Fruit fly (Drosophila melanogaster) whole organism, adult: Measurements from ENCODE around the gene SA1.
A peak's percentile ranks its signal among the peaks of the same experiment; 100 is the strongest.

Experiments
- CG11617 ChIP-seq: fragments of 200-800 bp; sonication (Bioruptor generic); optimal IDR thresholded peaks from 2 replicates; lab custom pipeline; 2017; ENCODE audit warnings: mild to moderate bottlenecking, missing biosample characterization, missing genetic modification reagents, missing genetic modification characterization
- CG12768 ChIP-seq: fragments of 200-800 bp; sonication (Bioruptor generic); optimal IDR thresholded peaks from 2 replicates; lab custom pipeline; 2017; ENCODE audit warnings: missing biosample characterization, missing genetic modification characterization, mild to moderate bottlenecking, moderate library complexity, missing genetic modification reagents
- CG14711 ChIP-seq: fragments of 200-800 bp; sonication (Bioruptor generic); optimal IDR thresholded peaks from 2 replicates; lab custom pipeline; 2018; ENCODE audit warnings: missing biosample characterization, mild to moderate bottlenecking, missing genetic modification characterization, moderate library complexity
- CG1620 ChIP-seq: fragments of 200-800 bp; sonication (Bioruptor generic); optimal IDR thresholded peaks from 2 replicates; lab custom pipeline; 2016; ENCODE audit warnings: missing biosample characterization, missing genetic modification characterization
- CG33017 ChIP-seq: fragments of 200-800 bp; sonication (Bioruptor generic); optimal IDR thresholded peaks from 2 replicates; lab custom pipeline; 2018; ENCODE audit warnings: missing biosample characterization, mild to moderate bottlenecking, missing genetic modification characterization, moderate library complexity
- CG5204 ChIP-seq: fragments of 200-800 bp; sonication (Bioruptor generic); optimal IDR thresholded peaks from 2 replicates; lab custom pipeline; 2016; ENCODE audit warnings: missing biosample characterization, missing genetic modification characterization
- CG7045 ChIP-seq: fragments of 200-800 bp; sonication (Bioruptor generic); optimal IDR thresholded peaks from 2 replicates; lab custom pipeline; 2017; ENCODE audit warnings: missing biosample characterization, mild to moderate bottlenecking, missing genetic modification characterization
- CG7101 ChIP-seq: fragments of 200-800 bp; sonication (Bioruptor generic); optimal IDR thresholded peaks from 2 replicates; lab custom pipeline; 2018; ENCODE audit warnings: missing biosample characterization, mild to moderate bottlenecking, missing genetic modification characterization, moderate library complexity
- Clk ChIP-seq: fragments of 200-800 bp; sonication (Bioruptor generic); optimal IDR thresholded peaks from 2 replicates; lab custom pipeline; 2017; ENCODE audit warnings: missing biosample characterization, missing genetic modification characterization
- Crg-1 ChIP-seq: fragments of 200-800 bp; sonication (Bioruptor generic); optimal IDR thresholded peaks from 2 replicates; lab custom pipeline; 2016; ENCODE audit warnings: missing biosample characterization, missing genetic modification characterization
- Hr96 ChIP-seq: fragments of 200-800 bp; sonication (Bioruptor generic); optimal IDR thresholded peaks from 2 replicates; lab custom pipeline; 2016; ENCODE audit warnings: missing biosample characterization, missing genetic modification characterization
- Mnt ChIP-seq: fragments of 200-800 bp; sonication (Bioruptor generic); optimal IDR thresholded peaks from 2 replicates; lab custom pipeline; 2016; ENCODE audit warnings: missing biosample characterization, mild to moderate bottlenecking, missing genetic modification characterization
- bab1 ChIP-seq: fragments of 200-800 bp; sonication (Bioruptor generic); optimal IDR thresholded peaks from 3 replicates; lab custom pipeline; 2019; ENCODE audit warnings: missing biosample characterization, mild to moderate bottlenecking, missing genetic modification characterization, moderate library complexity
- cic ChIP-seq: fragments of 200-800 bp; sonication (Bioruptor generic); optimal IDR thresholded peaks from 2 replicates; lab custom pipeline; 2017; ENCODE audit warnings: missing biosample characterization, mild to moderate bottlenecking, missing genetic modification characterization, moderate library complexity
- cnc ChIP-seq, 2 experiments: fragments of >200 bp; optimal IDR thresholded peaks; 2 replicates each; lab custom pipeline; 2017
- kay ChIP-seq: fragments of 200-800 bp; sonication (Bioruptor generic); peaks from one replicate; lab custom pipeline; 2016; ENCODE audit warnings: missing biosample characterization, missing genetic modification characterization, borderline replicate concordance
- ovo ChIP-seq: fragments of 200-800 bp; sonication (Bioruptor generic); optimal IDR thresholded peaks from 2 replicates; lab custom pipeline; 2016; ENCODE audit warnings: missing biosample characterization, missing genetic modification characterization
- pad ChIP-seq: fragments of 200-800 bp; sonication (Bioruptor generic); optimal IDR thresholded peaks from 3 replicates; lab custom pipeline; 2017; ENCODE audit warnings: missing biosample characterization, missing genetic modification characterization, mild to moderate bottlenecking, moderate library complexity, missing genetic modification reagents
- tj ChIP-seq: fragments of 200-800 bp; sonication (Bioruptor generic); optimal IDR thresholded peaks from 3 replicates; lab custom pipeline; 2017; ENCODE audit warnings: missing biosample characterization, mild to moderate bottlenecking, missing genetic modification characterization, moderate library complexity
- toe ChIP-seq: fragments of 200-800 bp; sonication (Bioruptor generic); optimal IDR thresholded peaks from 2 replicates; lab custom pipeline; 2016; ENCODE audit warnings: missing biosample characterization, missing genetic modification characterization

The SA1 gene

dm6 chr2L:6950096-6950495, at the start of gene SA1, which contains the start of gene Gas41:
Gene SA1, plus strand, starts transcription at chr2L:6950421.
Gene Gas41, minus strand, starts transcription at chr2L:6950207.
- peak; percentile 79 for TF ChIP-seq CG12768
- TF ChIP-seq CG11617 (GFP tag; lab: Kevin White, UChicago): peak; percentile 79
- peak; percentile 68 for TF ChIP-seq Mnt (GFP tag; lab: Kevin White, UChicago)
- peak; percentile 45 for TF ChIP-seq bab1 (GFP tag; lab: Kevin White, UChicago)
- TF ChIP-seq kay (GFP tag; lab: Kevin White, UChicago): no peak
- no peak for TF ChIP-seq CG7045 (GFP tag; lab: Kevin White, UChicago)
- peak; percentile 80 for TF ChIP-seq tj (GFP tag; lab: Kevin White, UChicago)
- peak; percentile 92 for TF ChIP-seq CG14711
- no peak for TF ChIP-seq Hr96 (GFP tag; lab: Kevin White, UChicago)
- TF ChIP-seq CG33017 (tag; lab: Kevin White, UChicago): peak; percentile 94
- TF ChIP-seq CG1620 (GFP tag; lab: Kevin White, UChicago): peak; percentile 1
- peak; percentile 82 for TF ChIP-seq Crg-1 (GFP tag; lab: Kevin White, UChicago)
- peak; percentile 96 for TF ChIP-seq CG7101
- peak; percentile 70 for TF ChIP-seq pad
- TF ChIP-seq Clk (GFP tag; lab: Kevin White, UChicago): peak; percentile 8
- no peak for TF ChIP-seq CG5204
- TF ChIP-seq toe (GFP tag; lab: Kevin White, UChicago): no peak
- TF ChIP-seq ovo (GFP tag; lab: Kevin White, UChicago): peak; percentile 82
- TF ChIP-seq cic (GFP tag; lab: Kevin White, UChicago): no peak
- TF ChIP-seq cnc (optimal IDR thresholded peaks at IDR 0.05; lab: Kevin White, UChicago): no peak

dm6 chr2L:6907761-6908160, 42.5 kb upstream of the SA1 start, which contains the start of the genes Polr1F and Rat1:
Gene Polr1F, minus strand, starts transcription at chr2L:6907844.
Gene Rat1, plus strand, starts transcription at chr2L:6908083.
- TF ChIP-seq CG1620 (GFP tag; lab: Kevin White, UChicago) (peak; percentile 25), CG7101 (no peak), tj (GFP tag; lab: Kevin White, UChicago) (no peak), CG14711 (peak; percentile 17), Mnt (GFP tag; lab: Kevin White, UChicago) (peak; percentile 77), bab1 (GFP tag; lab: Kevin White, UChicago) (peak; percentile 27), cnc (optimal IDR thresholded peaks at IDR 0.05; lab: Kevin White, UChicago) (no peak), CG11617 (GFP tag; lab: Kevin White, UChicago) (peak; percentile 16)

- TF ChIP-seq bab1 (GFP tag; lab: Kevin White, UChicago) (peak; percentile 60), Mnt (GFP tag; lab: Kevin White, UChicago) (peak; percentile 39), CG7101 (peak; percentile 0), cnc (optimal IDR thresholded peaks at IDR 0.05; lab: Kevin White, UChicago) (no peak), CG14711 (peak; percentile 3)
These were observed 36.3 kb upstream of the SA1 start, which contains the start of gene Wee1 for dm6 chr2L:6913964-6914363. Gene Wee1, minus strand, starts transcription at chr2L:6914138.

- TF ChIP-seq tj (GFP tag; lab: Kevin White, UChicago) (no peak), CG7101 (no peak), ovo (GFP tag; lab: Kevin White, UChicago) (no peak)
These were observed 33.9 kb upstream of the SA1 start, which contains the start of gene CG32829 for dm6 chr2L:6916345-6916744. Gene CG32829, minus strand, starts transcription at chr2L:6916445.

dm6 chr2L:6918517-6919202, 31.6 kb upstream of the SA1 start, which contains the start of gene nop5:
Gene nop5, minus strand, starts transcription at chr2L:6918743.
- TF ChIP-seq Mnt (GFP tag; lab: Kevin White, UChicago) (peak; percentile 99), ovo (GFP tag; lab: Kevin White, UChicago) (no peak), pad (peak; percentile 78), CG12768 (peak; percentile 77), kay (GFP tag; lab: Kevin White, UChicago) (no peak), CG11617 (GFP tag; lab: Kevin White, UChicago) (peak; percentile 84), CG33017 (tag; lab: Kevin White, UChicago) (peak; percentile 54), Hr96 (GFP tag; lab: Kevin White, UChicago) (no peak), CG5204 (no peak), tj (GFP tag; lab: Kevin White, UChicago) (peak; percentile 56), CG7101 (peak; percentile 66), CG14711 (peak; percentile 46), cic (GFP tag; lab: Kevin White, UChicago) (peak; percentile 56), CG7045 (GFP tag; lab: Kevin White, UChicago) (peak; percentile 79), cnc (optimal IDR thresholded peaks at IDR 0.05; lab: Kevin White, UChicago) (no peak), Crg-1 (GFP tag; lab: Kevin White, UChicago) (peak; percentile 58), bab1 (GFP tag; lab: Kevin White, UChicago) (peak; percentile 13), toe (GFP tag; lab: Kevin White, UChicago) (no peak), Clk (GFP tag; lab: Kevin White, UChicago) (peak; percentile 6), CG1620 (GFP tag; lab: Kevin White, UChicago) (no peak)

- TF ChIP-seq CG33017 (tag; lab: Kevin White, UChicago) (no peak), CG11617 (GFP tag; lab: Kevin White, UChicago) (peak; percentile 42), Mnt (GFP tag; lab: Kevin White, UChicago) (peak; percentile 96), CG7045 (GFP tag; lab: Kevin White, UChicago) (peak; percentile 35), tj (GFP tag; lab: Kevin White, UChicago) (no peak)
These were observed 30.9 kb upstream of the SA1 start for dm6 chr2L:6919203-6919849.
